Fruit fly (Drosophila melanogaster) whole organism, embryonic: ENCODE data around the gene mwh.

ENCODE experiments used
- Blimp-1 ChIP-seq: fragments of 200-800 bp; sonication (Bioruptor generic); optimal IDR thresholded peaks from 3 replicates; lab custom pipeline; 2018; ENCODE audit warnings: missing biosample characterization, missing genetic modification characterization, mild to moderate bottlenecking, moderate library complexity, missing genetic modification reagents
- CG10543 ChIP-seq: fragments of 200-800 bp; sonication (Bioruptor generic); optimal IDR thresholded peaks from 3 replicates; lab custom pipeline; 2017; ENCODE audit warnings: missing biosample characterization, mild to moderate bottlenecking, missing genetic modification characterization, moderate library complexity
- CG10979 ChIP-seq: fragments of 200-800 bp; sonication (Bioruptor generic); optimal IDR thresholded peaks from 2 replicates; lab custom pipeline; 2018; ENCODE audit warnings: missing biosample characterization, mild to moderate bottlenecking, missing genetic modification characterization, moderate library complexity
- CG12769 ChIP-seq: fragments of 200-800 bp; sonication (Bioruptor generic); optimal IDR thresholded peaks from 2 replicates; lab custom pipeline; 2019; ENCODE audit warnings: missing biosample characterization, mild to moderate bottlenecking, missing genetic modification characterization, moderate library complexity
- CG17361 ChIP-seq: fragments of 200-800 bp; sonication (Bioruptor generic); IDR thresholded peaks from 3 replicates; pipeline ENCODE4 v1.3.6; 2022; ENCODE audit warnings: missing biosample characterization, missing genetic modification characterization
- CG2129 ChIP-seq: fragments of 200-800 bp; sonication (Bioruptor generic); IDR thresholded peaks from 2 replicates; pipeline ENCODE4 v1.3.6; 2022; ENCODE audit warnings: missing biosample characterization, missing genetic modification characterization; ENCODE audit not compliant: partially characterized antibody
- CG32767 ChIP-seq: fragments of 200-800 bp; sonication (Bioruptor generic); IDR thresholded peaks from 2 replicates; pipeline ENCODE4 v1.3.6; 2022; ENCODE audit warnings: missing biosample characterization, missing genetic modification characterization
- CG34422 ChIP-seq: fragments of 200-800 bp; sonication (Bioruptor generic); IDR thresholded peaks from 3 replicates; pipeline ENCODE4 v1.3.6; 2022; ENCODE audit warnings: missing biosample characterization, missing genetic modification characterization
- CG5180 ChIP-seq: fragments of 200-800 bp; sonication (Bioruptor generic); optimal IDR thresholded peaks from 3 replicates; lab custom pipeline; 2017; ENCODE audit warnings: missing biosample characterization, missing genetic modification characterization, mild to moderate bottlenecking, moderate library complexity, missing genetic modification reagents
- CG7839 ChIP-seq: fragments of 200-800 bp; sonication (Bioruptor generic); optimal IDR thresholded peaks from 3 replicates; lab custom pipeline; 2018; ENCODE audit warnings: missing biosample characterization, mild to moderate bottlenecking, missing genetic modification characterization, moderate library complexity
- CG8281 ChIP-seq: fragments of 200-800 bp; sonication (Bioruptor generic); optimal IDR thresholded peaks from 2 replicates; lab custom pipeline; 2018; ENCODE audit warnings: missing biosample characterization, mild to moderate bottlenecking, missing genetic modification characterization, moderate library complexity
- Deaf1 ChIP-seq: fragments of 200-800 bp; optimal IDR thresholded peaks from 3 replicates; lab custom pipeline; 2019; ENCODE audit warnings: missing biosample characterization, mild to moderate bottlenecking, missing genetic modification characterization, moderate library complexity
- Drgx ChIP-seq: fragments of 200-800 bp; sonication (Bioruptor generic); IDR thresholded peaks from 2 replicates; pipeline ENCODE4 v1.3.6; 2022; ENCODE audit warnings: missing biosample characterization, missing genetic modification characterization
- Eip74EF ChIP-seq, 2 experiments: fragments of 200-800 bp in 1 of 2; fragments of >200 bp in 1 of 2; sonication (Bioruptor generic) in 1 of 2; optimal IDR thresholded peaks; 2 replicates each; lab custom pipeline; 2017 to 2019; ENCODE audit warnings: missing biosample characterization in 2 of 2, missing genetic modification characterization in 2 of 2, mild to moderate bottlenecking in 1 of 2, moderate library complexity in 1 of 2
- Fer2 ChIP-seq: fragments of 200-800 bp; sonication (Bioruptor generic); optimal IDR thresholded peaks from 2 replicates; lab custom pipeline; 2018; ENCODE audit warnings: missing biosample characterization, mild to moderate bottlenecking, missing genetic modification characterization, moderate library complexity
- HLHmδ ChIP-seq: fragments of 200-800 bp; sonication (Bioruptor generic); optimal IDR thresholded peaks from 2 replicates; lab custom pipeline; 2018; ENCODE audit warnings: missing biosample characterization, mild to moderate bottlenecking, missing genetic modification characterization, moderate library complexity
- Jarid2 ChIP-seq: fragments of 200-800 bp; sonication (Bioruptor generic); optimal IDR thresholded peaks from 3 replicates; lab custom pipeline; 2017; ENCODE audit warnings: mild to moderate bottlenecking, missing biosample characterization, missing genetic modification reagents, missing genetic modification characterization
- MBD-R2 ChIP-seq: fragments of 200-800 bp; sonication (Bioruptor generic); IDR thresholded peaks from 2 replicates; pipeline ENCODE4 v1.3.6; 2022; ENCODE audit warnings: missing biosample characterization, missing genetic modification characterization
- MTF-1 ChIP-seq: fragments of 200-800 bp; sonication (Bioruptor generic); optimal IDR thresholded peaks from 2 replicates; lab custom pipeline; 2018; ENCODE audit warnings: missing biosample characterization, mild to moderate bottlenecking, missing genetic modification characterization, borderline replicate concordance
- Neu2 ChIP-seq: fragments of 200-800 bp; sonication (Bioruptor generic); optimal IDR thresholded peaks from 3 replicates; lab custom pipeline; 2016; ENCODE audit warnings: missing biosample characterization, missing genetic modification characterization, borderline replicate concordance
- Nf-YB ChIP-seq: fragments of 200-800 bp; sonication (Bioruptor generic); optimal IDR thresholded peaks from 3 replicates; lab custom pipeline; 2019; ENCODE audit warnings: missing biosample characterization, mild to moderate bottlenecking, missing genetic modification characterization, moderate library complexity
- Sry-δ ChIP-seq: fragments of 200-800 bp; sonication (Bioruptor generic); optimal IDR thresholded peaks from 2 replicates; lab custom pipeline; 2016; ENCODE audit warnings: missing biosample characterization, missing genetic modification characterization
- Taf1 ChIP-seq: fragments of 200-800 bp; sonication (Bioruptor generic); IDR thresholded peaks from 2 replicates; pipeline ENCODE4 v1.3.6; 2022; ENCODE audit warnings: missing biosample characterization, missing genetic modification characterization
- Trl ChIP-seq, 3 experiments: fragments of >200 bp in 2 of 3; fragments of 200-800 bp in 1 of 3; sonication (Bioruptor generic) in 1 of 3; optimal IDR thresholded peaks; 2 replicates in 1 of 3; 3 replicates in 2 of 3; lab custom pipeline; 2016 to 2017; ENCODE audit warnings: missing biosample characterization in 1 of 3, missing genetic modification characterization in 1 of 3
- Vsx1 ChIP-seq: fragments of 200-800 bp; sonication (Bioruptor generic); optimal IDR thresholded peaks from 2 replicates; lab custom pipeline; 2017; ENCODE audit warnings: missing biosample characterization, mild to moderate bottlenecking, missing genetic modification characterization, missing genetic modification reagents
- al ChIP-seq: fragments of 200-800 bp; sonication (Bioruptor generic); IDR thresholded peaks from 2 replicates; pipeline ENCODE4 v1.3.6; 2022; ENCODE audit warnings: missing biosample characterization, missing genetic modification characterization
- amos ChIP-seq: fragments of 200-800 bp; sonication (Bioruptor generic); IDR thresholded peaks from 2 replicates; pipeline ENCODE4 v1.3.6; 2022; ENCODE audit warnings: missing biosample characterization, missing genetic modification characterization; ENCODE audit not compliant: partially characterized antibody
- az2 ChIP-seq: fragments of 200-800 bp; sonication (Bioruptor generic); optimal IDR thresholded peaks from 3 replicates; lab custom pipeline; 2016; ENCODE audit warnings: missing biosample characterization, missing genetic modification characterization
- bbx ChIP-seq: fragments of 200-800 bp; sonication (Bioruptor generic); IDR thresholded peaks from 2 replicates; pipeline ENCODE4 v1.3.6; 2022; ENCODE audit warnings: missing biosample characterization, missing genetic modification characterization; ENCODE audit not compliant: partially characterized antibody
- chinmo ChIP-seq: fragments of 200-800 bp; sonication (Bioruptor generic); IDR thresholded peaks from 4 replicates; pipeline ENCODE4 v1.3.6; 2022; ENCODE audit warnings: missing biosample characterization, missing genetic modification characterization; ENCODE audit not compliant: partially characterized antibody
- dysf ChIP-seq: fragments of 200-800 bp; sonication (Bioruptor generic); IDR thresholded peaks from 3 replicates; pipeline ENCODE4 v1.3.6; 2022; ENCODE audit warnings: missing biosample characterization, missing genetic modification characterization
- gt ChIP-seq: fragments of 200-800 bp; sonication (Bioruptor generic); IDR thresholded peaks from 2 replicates; pipeline ENCODE4 v1.3.6; 2022; ENCODE audit warnings: missing biosample characterization, missing genetic modification characterization
- kni ChIP-seq: fragments of 200-800 bp; sonication (Bioruptor generic); optimal IDR thresholded peaks from 3 replicates; lab custom pipeline; 2017; ENCODE audit warnings: mild to moderate bottlenecking, missing biosample characterization, missing genetic modification reagents, missing genetic modification characterization
- lola ChIP-seq, 3 experiments: fragments of >200 bp in 2 of 3; fragments of 200-800 bp in 1 of 3; sonication (Bioruptor generic) in 1 of 3; optimal IDR thresholded peaks; 2 replicates each; lab custom pipeline; 2017 to 2019; ENCODE audit warnings: missing biosample characterization in 3 of 3, missing genetic modification characterization in 3 of 3, mild to moderate bottlenecking in 1 of 3, moderate library complexity in 1 of 3
- nom ChIP-seq: fragments of 200-800 bp; sonication (Bioruptor generic); optimal IDR thresholded peaks from 2 replicates; lab custom pipeline; 2017; ENCODE audit warnings: missing biosample characterization, missing genetic modification characterization, mild to moderate bottlenecking, moderate library complexity, missing genetic modification reagents
- oc ChIP-seq: fragments of 200-800 bp; sonication (Bioruptor generic); optimal IDR thresholded peaks from 2 replicates; lab custom pipeline; 2018; ENCODE audit warnings: missing biosample characterization, mild to moderate bottlenecking, missing genetic modification characterization, moderate library complexity
- odd ChIP-seq: fragments of 200-800 bp; sonication (Bioruptor generic); optimal IDR thresholded peaks from 2 replicates; lab custom pipeline; 2017; ENCODE audit warnings: missing biosample characterization, mild to moderate bottlenecking, missing genetic modification characterization
- prd ChIP-seq, 3 experiments: fragments of >200 bp in 2 of 3; fragments of 200-800 bp in 1 of 3; sonication (Bioruptor generic) in 1 of 3; optimal IDR thresholded peaks in 2 of 3; IDR thresholded peaks in 1 of 3; 2 replicates in 2 of 3; 3 replicates in 1 of 3; pipeline versions ENCODE4 v1.3.6 to Lab custom; 2017 to 2022; ENCODE audit warnings: missing biosample characterization in 1 of 3, missing genetic modification characterization in 1 of 3
- psq ChIP-seq: fragments of 200-800 bp; sonication (Bioruptor generic); optimal IDR thresholded peaks from 2 replicates; lab custom pipeline; 2017; ENCODE audit warnings: missing biosample characterization, missing genetic modification characterization
- sens ChIP-seq: fragments of 200-800 bp; sonication (Bioruptor generic); peaks from one replicate; lab custom pipeline; 2016; ENCODE audit warnings: missing biosample characterization, missing genetic modification characterization
- vvl ChIP-seq: fragments of 200-800 bp; sonication (Bioruptor generic); IDR thresholded peaks from 2 replicates; pipeline ENCODE4 v1.3.6; 2022; ENCODE audit warnings: missing biosample characterization, missing genetic modification characterization
- z ChIP-seq: fragments of 200-800 bp; sonication (Bioruptor generic); IDR thresholded peaks from 3 replicates; pipeline ENCODE4 v1.3.6; 2022; ENCODE audit warnings: missing biosample characterization, missing genetic modification characterization
- zen2 ChIP-seq: fragments of 200-800 bp; sonication (Bioruptor generic); IDR thresholded peaks from 3 replicates; pipeline ENCODE4 v1.3.6; 2022; ENCODE audit warnings: missing biosample characterization, missing genetic modification characterization; ENCODE audit not compliant: partially characterized antibody

Gene mwh

dm6 chr3L:1250396-1250795, 49.8 kb downstream of the mwh start, which contains the start of gene Bfc:
Gene Bfc, plus strand, starts transcription at chr3L:1250696.
- no peak for TF ChIP-seq prd (optimal IDR thresholded peaks at IDR 0.05; lab: Kevin White, UChicago)
- TF ChIP-seq prd (GFP tag; IDR thresholded peaks at IDR 0.05; lab: Robert Waterston, UW) = no peak
- TF ChIP-seq al (GFP tag; lab: Robert Waterston, UW) = no peak
- TF ChIP-seq az2 (GFP tag; lab: Kevin White, UChicago) = no peak
- TF ChIP-seq CG7839 (tag; lab: Kevin White, UChicago) = no peak

DNA sequence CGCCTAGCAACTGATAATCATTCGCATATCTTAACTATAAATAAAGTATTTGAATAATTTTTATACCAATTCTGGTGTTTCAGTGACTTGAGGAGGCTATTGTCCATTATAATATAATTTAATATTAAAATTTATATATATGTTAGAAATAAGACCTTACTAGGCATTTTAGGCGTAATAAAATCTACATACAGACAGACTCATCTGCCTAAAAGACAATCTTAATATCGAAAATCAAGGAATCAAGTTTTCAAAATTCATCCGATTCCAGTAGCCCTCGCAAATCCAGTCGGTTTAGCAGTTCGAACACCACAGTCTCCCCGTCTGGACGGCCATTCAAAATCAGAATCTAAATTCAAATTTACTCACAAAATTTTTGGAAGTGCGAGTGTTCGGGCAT, 51.1 kb downstream of the mwh start, which contains the start of the genes CG9130 and CG9133:
Gene CG9130 (plus strand): TSS at position 301 of the 400 bp plus-strand sequence.
Gene CG9133 (plus strand): TSS at position 301 of the 400 bp plus-strand sequence.
- TF ChIP-seq Sry-δ (no peak), z (GFP tag; lab: Robert Waterston, UW) (no peak), gt (GFP tag; lab: Robert Waterston, UW) (no peak), Taf1 (no peak), CG32767 (GFP tag; lab: Robert Waterston, UW) (no peak), MTF-1 (GFP tag; lab: Kevin White, UChicago) (no peak), Neu2 (GFP tag; lab: Kevin White, UChicago) (no peak), CG8281 (no peak), amos (GFP tag; lab: Robert Waterston, UW) (no peak), CG17361 (no peak)

dm6 chr3L:1256061-1256780, 55.6 kb downstream of the mwh start, which contains the start of gene tfc:
Gene tfc, plus strand, starts transcription at chr3L:1256449.
- TF ChIP-seq nom (GFP tag; lab: Kevin White, UChicago) (peak; percentile 55), CG12769 (tag; lab: Kevin White, UChicago) (peak; percentile 67), Fer2 (tag; lab: Kevin White, UChicago) (no peak), CG5180 (GFP tag; lab: Kevin White, UChicago) (peak; percentile 83), chinmo (GFP tag; lab: Robert Waterston, UW) (peak; percentile 86; the same call in 2 of the 4 replicates), CG10543 (GFP tag; lab: Kevin White, UChicago) (peak; percentile 4), vvl (GFP tag; lab: Robert Waterston, UW) (no peak), z (GFP tag; lab: Robert Waterston, UW) (peak; percentile 81; the same call in 2 of the 3 replicates), lola (GFP tag; optimal IDR thresholded peaks at IDR 0.05; lab: Kevin White, UChicago) (no peak), Blimp-1 (peak; percentile 89), Trl (optimal IDR thresholded peaks at IDR 0.05; lab: Kevin White, UChicago) (peak; percentile 11 to 22), Trl (GFP tag; optimal IDR thresholded peaks at IDR 0.05; lab: Kevin White, UChicago) (no peak), CG34422 (GFP tag; lab: Robert Waterston, UW) (no peak), oc (tag; lab: Kevin White, UChicago) (peak; percentile 18), kni (GFP tag; lab: Kevin White, UChicago) (peak; percentile 65), Vsx1 (GFP tag; lab: Kevin White, UChicago) (no peak), Drgx (0 out of 2 replicates have a peak, but pooled peaks have one; percentile 33), Deaf1 (tag; lab: Kevin White, UChicago) (peak; percentile 90), odd (GFP tag; lab: Kevin White, UChicago) (peak; percentile 6), HLHmδ (GFP tag; lab: Kevin White, UChicago) (no peak), psq (GFP tag; lab: Kevin White, UChicago) (no peak), dysf (GFP tag; lab: Robert Waterston, UW) (no peak), CG10979 (no peak), MBD-R2 (GFP tag; lab: Robert Waterston, UW) (no peak), bbx (GFP tag; lab: Robert Waterston, UW) (no peak), Eip74EF (GFP tag; optimal IDR thresholded peaks at IDR 0.05; lab: Kevin White, UChicago) (peak in 1 of 2 experiments; percentile 14), Jarid2 (GFP tag; lab: Kevin White, UChicago) (peak; percentile 64), Nf-YB (GFP tag; lab: Kevin White, UChicago) (no peak), sens (GFP tag; lab: Kevin White, UChicago) (peak; percentile 18), zen2 (GFP tag; lab: Robert Waterston, UW) (0 out of 3 replicates have a peak, but pooled peaks have one; percentile 19), CG2129 (no peak)
